Fruit fly (Drosophila melanogaster) whole organism, wandering third instar larva: ENCODE data around the gene vret.

Experiments
- Dif ChIP-seq: fragments of 200-275, 200-300 bp; sonication (Bioruptor generic); optimal IDR thresholded peaks from 2 replicates; lab custom pipeline; 2018; ENCODE audit warnings: missing biosample characterization, missing genetic modification characterization; ENCODE audit not compliant: partially characterized antibody
- N ChIP-seq: fragments of >200 bp; optimal IDR thresholded peaks from 2 replicates; lab custom pipeline; 2018; ENCODE audit warnings: missing biosample characterization, missing external identifiers, missing genetic modification characterization
- br ChIP-seq: fragments of 200-800 bp; sonication (Bioruptor generic); optimal IDR thresholded peaks from 2 replicates; lab custom pipeline; 2016; ENCODE audit warnings: missing biosample characterization, missing genetic modification characterization
- dmrt93B ChIP-seq: fragments of 200-800 bp; sonication (Bioruptor generic); optimal IDR thresholded peaks from 2 replicates; lab custom pipeline; 2018; ENCODE audit warnings: missing biosample characterization, mild to moderate bottlenecking, missing genetic modification characterization
- fru ChIP-seq: fragments of 200-800 bp; sonication (Bioruptor generic); optimal IDR thresholded peaks from 3 replicates; lab custom pipeline; 2016; ENCODE audit warnings: missing biosample characterization, mild to moderate bottlenecking, missing genetic modification characterization
- jim ChIP-seq: fragments of 175-275, 200-325 bp; sonication (Bioruptor generic); optimal IDR thresholded peaks from 2 replicates; lab custom pipeline; 2016; ENCODE audit warnings: missing biosample characterization, mild to moderate bottlenecking, missing genetic modification characterization
- sv ChIP-seq: fragments of 200-800 bp; sonication (Bioruptor generic); optimal IDR thresholded peaks from 3 replicates; lab custom pipeline; 2016; ENCODE audit warnings: missing biosample characterization, missing genetic modification characterization

dm6 chr3R:22732995-22733394 is 12.4 kb downstream of the vret start:
- TF ChIP-seq N (no peak), Dif (GFP tag; lab: Kevin White, UChicago) (no peak), sv (GFP tag; lab: Kevin White, UChicago) (no peak), fru (GFP tag; lab: Kevin White, UChicago) (no peak), br (GFP tag; lab: Kevin White, UChicago) (no peak), dmrt93B (no peak), jim (GFP tag; lab: Kevin White, UChicago) (no peak)
